Fruit fly (Drosophila melanogaster): ENCODE measurements around the gene CG10348.

dm6 chr2L:18767137-18767536 lies 34.8 kb upstream of the CG10348 start:
- TF ChIP-seq psq (GFP tag; optimal IDR thresholded peaks at IDR 0.05) (no peak), Sp1 (GFP tag; optimal IDR thresholded peaks at IDR 0.05) (no peak)
